Worm (Caenorhabditis elegans) whole organism, early embryonic: Measurements from ENCODE around the gene Y49E10.21.

ENCODE experiments used
- B0310.2 ChIP-seq: sonication (generic microtip); optimal IDR thresholded peaks from 2 replicates; lab custom pipeline; 2016; ENCODE audit warnings: mild to moderate bottlenecking, missing genetic modification characterization, missing compliant biosample characterization
- aly-1 ChIP-seq: sonication (generic microtip); optimal IDR thresholded peaks from 2 replicates; lab custom pipeline; 2016; ENCODE audit warnings: missing genetic modification characterization, missing compliant biosample characterization
- ama-1 ChIP-seq: fragments of 150-350 bp; optimal IDR thresholded peaks from 2 replicates; lab custom pipeline; 2014
- ets-7 ChIP-seq: sonication (generic microtip); optimal IDR thresholded peaks from 2 replicates; lab custom pipeline; 2016; ENCODE audit warnings: missing genotype, missing genetic modification characterization, missing compliant biosample characterization
- flt-1 ChIP-seq: fragments of 200-800 bp; sonication (Bioruptor generic); IDR thresholded peaks from 2 replicates; pipeline ENCODE4 v1.3.6; 2022; ENCODE audit warnings: missing genetic modification characterization, missing compliant biosample characterization
- scrt-1 ChIP-seq: fragments of 200-800 bp; sonication (Bioruptor generic); IDR thresholded peaks from 2 replicates; pipeline ENCODE4 v1.3.6; 2022; ENCODE audit warnings: missing genetic modification characterization, missing compliant biosample characterization
- tbx-37 ChIP-seq: fragments of 200-800 bp; sonication (Bioruptor generic); conservative IDR thresholded peaks from 2 replicates; pipeline ENCODE4 v1.3.6; 2022; ENCODE audit warnings: missing genetic modification reagents, missing genetic modification characterization, missing compliant biosample characterization

DNA sequence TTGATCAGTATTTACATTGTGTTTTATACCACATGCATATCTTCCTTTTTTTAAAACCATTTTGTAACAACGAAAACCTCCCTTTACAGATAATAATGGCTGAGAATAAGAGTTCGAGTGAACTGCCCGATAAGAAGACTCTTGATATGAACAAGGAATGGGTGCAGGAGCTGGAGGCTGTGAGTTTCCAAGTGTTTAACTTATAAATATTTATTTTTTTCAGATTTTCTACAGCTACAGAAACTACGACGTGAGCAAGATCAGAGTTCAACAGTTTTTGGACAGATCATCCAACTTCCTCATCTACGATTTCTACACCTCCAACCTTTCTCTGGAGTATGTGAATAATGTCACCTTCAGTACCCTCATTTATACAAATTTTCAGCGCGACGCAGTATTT is 39.1 kb downstream of the Y49E10.21 start, which contains the start of gene herd-1:
- no peak for TF ChIP-seq tbx-37
- no peak for TF ChIP-seq ama-1 (lab: Kevin White, UChicago)
- no peak for TF ChIP-seq aly-1 (tag; lab: Kevin White, UChicago)
- no peak for TF ChIP-seq scrt-1 (GFP tag; lab: Robert Waterston, UW)
- TF ChIP-seq B0310.2: no peak
- TF ChIP-seq ets-7 (tag; lab: Kevin White, UChicago): no peak
- TF ChIP-seq flt-1: no peak
